Worm (Caenorhabditis elegans): ENCODE measurements around the gene set-6.
"Not testable (repeated sequence)": the region's sequence is repeated elsewhere in the genome, so short reads cannot be mapped to it uniquely, and the experiment has no call there.

set-6 gene

DNA sequence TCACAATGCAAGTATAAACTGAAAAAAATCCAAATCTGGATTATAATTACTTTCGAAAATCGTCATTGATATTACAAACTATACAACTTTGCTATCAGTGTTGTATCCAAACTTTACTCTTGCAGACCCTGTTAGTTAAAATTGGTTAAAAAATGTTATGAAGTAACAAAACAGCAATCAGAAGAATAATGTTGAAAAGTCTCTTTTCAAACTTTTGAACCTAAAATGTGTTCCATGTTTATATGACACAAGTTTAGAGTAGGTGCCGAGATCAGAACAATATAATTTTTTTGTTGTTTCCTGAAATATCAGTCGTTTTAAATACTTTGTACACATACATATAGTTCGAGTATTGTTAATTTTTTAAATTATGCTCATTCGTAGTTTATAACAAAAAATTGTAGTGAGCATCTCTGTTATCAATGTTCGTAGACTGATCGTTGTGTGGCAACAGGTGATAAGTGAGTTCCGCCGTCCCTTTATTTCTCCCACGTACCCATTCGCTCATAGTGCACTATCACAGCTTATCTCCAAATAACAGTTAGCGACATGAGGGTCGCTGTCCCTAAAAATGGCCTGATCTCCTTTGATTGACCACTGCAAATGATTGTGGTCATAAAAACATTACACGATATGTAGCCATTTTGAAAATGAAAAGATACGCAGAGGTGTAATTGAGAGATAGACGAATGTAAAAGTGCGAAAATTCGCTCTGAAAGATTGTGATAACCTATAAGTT is 12.3 kb downstream of the set-6 start:
- TF ChIP-seq W03F9.2 (tag; optimal IDR thresholded peaks at IDR 0.05) = no peak
- no peak for TF ChIP-seq him-1 (tag; optimal IDR thresholded peaks at IDR 0.05)
- TF ChIP-seq dao-5 (tag; optimal IDR thresholded peaks at IDR 0.05) = no peak

DNA sequence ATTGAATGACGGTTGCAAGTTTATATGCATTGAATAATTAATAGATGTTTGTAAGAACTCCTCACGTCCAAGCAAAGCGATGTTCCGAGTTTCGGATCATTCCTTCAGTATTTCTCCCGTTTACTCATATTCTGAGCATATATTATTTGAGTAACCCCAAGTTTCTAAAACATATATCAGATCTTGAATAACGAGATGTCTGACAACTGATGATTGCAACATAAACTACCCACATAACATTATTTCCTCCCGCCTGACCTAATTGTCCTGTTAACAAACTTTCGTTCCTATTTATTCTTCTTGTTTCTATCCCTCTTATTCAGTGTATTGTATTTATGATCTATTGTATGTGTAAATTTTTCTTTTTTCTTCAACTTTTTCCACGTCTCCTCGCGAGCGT is 13.4 kb downstream of the set-6 start, which contains the start of gene C49F5.13:
C49F5.13 (plus strand) TSS at position 301 of the 400 bp plus-strand sequence.
- TF ChIP-seq him-1, dao-5, W03F9.2 (tag; optimal IDR thresholded peaks at IDR 0.05): not testable (repeated sequence)

DNA sequence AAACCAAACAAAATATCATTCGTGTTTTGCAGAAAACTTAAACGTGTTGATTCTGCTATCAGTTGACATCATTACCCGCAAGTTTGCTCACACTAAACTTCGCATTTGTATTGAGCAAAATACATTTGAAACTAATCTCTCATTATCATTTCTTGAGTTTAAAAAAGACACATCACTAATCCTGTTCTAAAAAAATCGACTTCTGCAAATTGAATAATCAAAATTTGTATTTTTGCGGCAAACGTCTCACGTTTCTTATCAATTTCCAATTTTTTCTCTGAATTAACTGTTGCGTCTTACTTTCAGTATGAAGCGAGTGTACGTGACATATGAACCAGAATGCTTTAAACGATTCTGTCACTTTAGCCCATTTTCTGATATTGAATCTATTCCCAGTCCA is 14.6 kb downstream of the set-6 start, which contains the start of gene C49F5.8:
C49F5.8 (plus strand) TSS at position 301 of the 400 bp plus-strand sequence.
- TF ChIP-seq him-1 (tag; optimal IDR thresholded peaks at IDR 0.05) (no peak), W03F9.2 (tag; optimal IDR thresholded peaks at IDR 0.05) (no peak), dao-5 (tag; optimal IDR thresholded peaks at IDR 0.05) (no peak)

DNA sequence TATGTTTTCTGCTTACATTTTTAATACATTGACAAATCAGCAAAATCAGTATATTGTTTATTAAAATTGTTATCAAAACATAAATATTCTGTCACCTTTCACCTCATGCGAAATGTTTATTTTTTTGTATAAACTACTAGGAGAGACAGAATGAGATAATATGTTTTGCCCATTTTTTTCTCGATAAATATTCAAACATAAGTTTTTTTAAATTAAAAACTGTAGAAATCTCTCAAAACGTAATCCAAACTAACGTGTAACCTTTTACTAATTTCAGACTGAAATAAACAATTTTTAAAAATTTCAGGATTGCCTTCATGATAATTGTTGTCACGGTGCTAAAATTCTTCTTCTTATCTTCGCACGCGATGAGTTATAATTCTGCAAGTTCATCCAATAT is 17.2 kb downstream of the set-6 start, which contains the start of gene T08D10.5:
T08D10.5 (plus strand) TSS at position 301 of the 400 bp plus-strand sequence.
- TF ChIP-seq him-1 (tag; optimal IDR thresholded peaks at IDR 0.05) = no peak
- TF ChIP-seq dao-5 (tag; optimal IDR thresholded peaks at IDR 0.05) = no peak
- TF ChIP-seq W03F9.2 (tag; optimal IDR thresholded peaks at IDR 0.05) = no peak

DNA sequence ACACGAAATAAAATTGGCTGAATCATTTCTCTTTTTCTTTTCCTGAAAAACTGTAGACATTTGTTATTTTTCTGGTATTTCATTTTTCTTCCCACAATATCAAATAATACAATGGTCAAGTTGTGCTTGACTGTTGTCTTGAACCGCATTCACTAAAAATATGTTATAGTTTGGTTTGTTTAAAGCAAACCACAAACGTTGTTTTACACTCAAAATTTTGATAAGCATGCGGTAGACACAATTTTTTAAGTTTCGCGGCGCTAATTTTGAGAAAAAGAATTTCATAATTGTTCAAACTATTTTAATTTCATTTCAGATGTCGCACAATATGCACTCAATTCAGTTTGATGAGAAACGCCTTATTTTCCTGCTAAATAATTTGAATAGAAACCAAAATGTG is 19.4 kb downstream of the set-6 start, which contains the start of gene T08D10.3:
T08D10.3 (plus strand) TSS at position 301 of the 400 bp plus-strand sequence.
- TF ChIP-seq W03F9.2 (tag; optimal IDR thresholded peaks at IDR 0.05) = no peak
- TF ChIP-seq dao-5 (tag; optimal IDR thresholded peaks at IDR 0.05) = no peak
- TF ChIP-seq him-1 (tag; optimal IDR thresholded peaks at IDR 0.05) = no peak

DNA sequence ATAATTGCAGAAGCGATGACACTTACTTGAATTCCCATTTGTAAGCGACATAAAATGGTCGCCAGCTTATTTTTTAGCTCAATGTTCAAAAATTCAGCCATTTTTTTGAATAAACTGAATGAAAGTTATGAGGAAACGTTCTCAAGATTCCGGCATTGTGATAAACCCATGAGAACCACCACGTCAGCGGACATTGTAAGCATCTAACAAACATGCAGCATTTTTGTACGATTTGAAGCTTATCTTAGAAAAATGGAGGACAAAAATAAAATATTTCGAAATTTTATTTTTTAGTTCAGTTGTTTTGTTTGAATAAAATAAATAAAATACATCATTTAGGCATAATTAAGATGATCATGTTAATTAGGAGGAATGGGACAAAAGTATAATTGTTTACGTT is 21.2 kb downstream of the set-6 start, which contains the start of gene T08D10.4:
T08D10.4 (minus strand) TSS at position 101 of the 400 bp plus-strand sequence.
- no peak for TF ChIP-seq dao-5 (tag; optimal IDR thresholded peaks at IDR 0.05)
- no peak for TF ChIP-seq W03F9.2 (tag; optimal IDR thresholded peaks at IDR 0.05)
- no peak for TF ChIP-seq him-1 (tag; optimal IDR thresholded peaks at IDR 0.05)

DNA sequence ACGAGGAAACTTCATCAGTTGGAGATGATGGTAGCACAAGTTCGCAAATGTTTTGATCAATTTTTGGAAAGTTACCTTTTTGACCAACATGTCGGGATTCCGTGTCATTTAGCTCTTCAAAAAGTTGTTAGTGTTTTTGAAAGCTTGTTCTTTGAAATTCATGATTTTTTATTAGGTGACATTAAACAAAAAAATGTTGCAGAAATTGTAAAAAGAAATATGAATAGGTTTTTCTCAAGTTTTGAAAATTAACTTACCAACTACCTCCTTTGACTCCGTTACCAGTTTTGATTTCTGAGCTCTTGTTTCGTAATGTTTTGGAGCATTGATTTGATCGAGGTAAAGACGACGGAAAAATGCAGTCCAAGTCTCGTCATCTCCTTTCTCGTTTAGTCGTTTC is 22.4 kb downstream of the set-6 start:
- TF ChIP-seq dao-5 (tag; optimal IDR thresholded peaks at IDR 0.05) (no peak), him-1 (tag; optimal IDR thresholded peaks at IDR 0.05) (no peak), W03F9.2 (tag; optimal IDR thresholded peaks at IDR 0.05) (no peak)

DNA sequence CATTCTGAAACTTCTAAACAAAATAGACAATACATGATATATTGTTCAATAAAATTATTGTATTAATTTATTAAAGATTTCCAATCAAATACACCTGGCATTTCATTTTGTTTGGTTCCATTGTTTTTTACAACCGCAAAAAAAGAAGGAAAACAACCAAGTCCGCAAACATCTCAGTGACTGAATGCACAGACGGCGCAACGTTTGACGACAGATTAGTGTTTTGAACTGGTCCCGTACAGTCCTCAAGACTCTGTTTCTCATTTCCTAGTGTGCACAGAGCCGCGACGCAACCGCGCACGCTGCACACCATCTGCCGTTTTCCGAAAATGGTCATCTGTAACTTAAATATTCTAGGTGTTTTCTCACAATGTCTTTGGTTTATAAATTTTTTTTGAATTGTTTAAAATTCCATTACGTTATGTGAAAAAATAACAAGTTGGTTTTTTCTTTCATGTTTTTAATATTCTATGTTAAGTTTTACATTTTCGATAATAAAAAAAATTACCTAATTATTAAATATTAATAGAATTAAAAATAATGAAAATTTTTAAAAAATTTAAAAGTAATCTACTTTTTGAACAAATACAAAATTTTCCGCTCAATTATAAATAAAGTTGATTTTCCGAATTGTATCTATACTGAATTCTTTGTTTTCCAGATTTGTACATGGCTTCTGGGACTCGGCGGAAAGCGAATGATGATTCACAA is 26.1 kb downstream of the set-6 start, which contains the start of gene lsd-1:
lsd-1 (plus strand) TSS at position 661 of the 711 bp plus-strand sequence.
- no peak for TF ChIP-seq W03F9.2 (tag; optimal IDR thresholded peaks at IDR 0.05)
- no peak for TF ChIP-seq dao-5 (tag; optimal IDR thresholded peaks at IDR 0.05)
- no peak for TF ChIP-seq him-1 (tag; optimal IDR thresholded peaks at IDR 0.05)

DNA sequence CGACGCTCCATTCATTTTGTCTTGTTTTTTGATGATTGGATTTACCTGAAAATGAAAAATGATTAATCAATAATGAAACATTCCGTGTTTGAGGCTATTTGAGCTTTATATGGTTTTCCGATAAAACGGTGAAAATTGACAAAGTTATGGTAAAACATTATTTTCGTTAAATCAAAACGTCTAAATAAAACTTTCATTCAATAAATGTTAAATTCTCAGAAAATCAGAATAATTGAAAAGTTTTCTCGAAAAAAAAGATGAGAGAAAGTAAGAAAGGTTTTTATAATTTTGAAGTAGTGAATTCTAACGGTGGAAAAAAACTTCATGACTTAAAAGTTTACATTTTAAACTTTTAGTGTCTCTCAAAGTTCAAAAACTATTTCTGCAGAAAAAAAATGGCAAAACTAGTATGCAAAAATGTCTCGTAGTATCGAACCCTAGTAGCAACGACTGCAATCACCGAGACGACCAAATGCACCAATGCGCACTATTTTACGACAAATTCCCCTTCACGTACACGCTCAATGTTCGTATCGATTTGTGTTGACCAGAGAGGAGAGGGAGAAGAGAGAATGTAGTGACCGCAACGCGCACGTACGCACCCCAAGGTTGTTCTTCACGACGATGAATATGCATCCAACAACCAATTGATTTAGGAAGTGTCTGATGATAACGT is 27.6 kb downstream of the set-6 start, which contains the start of gene nfya-1:
nfya-1 (minus strand) TSS at position 51 of the 676 bp plus-strand sequence.
- TF ChIP-seq him-1 (tag; optimal IDR thresholded peaks at IDR 0.05) (no peak), dao-5 (tag; optimal IDR thresholded peaks at IDR 0.05) (no peak), W03F9.2 (tag; optimal IDR thresholded peaks at IDR 0.05) (no peak)

DNA sequence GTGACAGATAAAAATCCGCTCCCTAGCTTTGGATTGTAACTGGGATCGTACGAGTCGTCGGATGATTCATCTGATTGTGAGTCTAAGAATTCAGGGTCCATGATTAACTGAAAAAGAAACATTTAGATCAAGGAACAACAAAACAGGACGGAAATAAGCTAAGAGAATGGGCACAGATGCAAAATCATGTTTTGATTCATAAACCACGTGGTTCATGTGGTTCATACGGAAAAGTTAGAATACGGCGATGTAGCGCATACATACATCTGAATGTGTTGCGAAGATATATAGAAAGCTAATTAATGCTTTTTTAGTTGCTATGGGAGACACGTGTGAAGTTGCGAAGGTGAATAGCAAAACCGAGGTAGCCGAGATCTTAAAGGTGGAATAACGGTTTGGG is 32.5 kb downstream of the set-6 start, which contains the start of gene F55G7.3:
F55G7.3 (minus strand) TSS at position 101 of the 400 bp plus-strand sequence.
- TF ChIP-seq him-1 (tag; optimal IDR thresholded peaks at IDR 0.05) (no peak), dao-5 (tag; optimal IDR thresholded peaks at IDR 0.05) (no peak), W03F9.2 (tag; optimal IDR thresholded peaks at IDR 0.05) (no peak)

DNA sequence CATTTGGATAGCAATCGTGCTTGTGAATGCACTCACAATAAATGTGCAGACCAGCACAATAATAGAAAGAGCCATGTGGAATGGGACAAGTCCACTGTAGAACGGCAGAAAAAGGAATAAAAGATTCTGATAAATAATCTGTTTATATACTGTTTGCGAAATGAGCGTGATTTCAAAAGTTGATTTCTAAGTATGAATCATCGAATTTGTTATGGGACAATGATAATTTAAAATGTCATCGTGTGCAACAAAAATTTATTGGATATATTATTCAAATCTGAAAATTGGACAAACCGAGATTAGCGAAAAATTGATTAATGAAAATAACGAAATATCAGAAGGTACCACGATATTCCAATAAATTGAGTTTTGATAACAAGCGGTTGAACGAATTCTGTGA is 35.7 kb downstream of the set-6 start, which contains the start of gene F55G7.5:
F55G7.5 (minus strand) TSS at position 101 of the 400 bp plus-strand sequence.
- no peak for TF ChIP-seq him-1 (tag; optimal IDR thresholded peaks at IDR 0.05)
- no peak for TF ChIP-seq W03F9.2 (tag; optimal IDR thresholded peaks at IDR 0.05)
- TF ChIP-seq dao-5 (tag; optimal IDR thresholded peaks at IDR 0.05) = no peak

DNA sequence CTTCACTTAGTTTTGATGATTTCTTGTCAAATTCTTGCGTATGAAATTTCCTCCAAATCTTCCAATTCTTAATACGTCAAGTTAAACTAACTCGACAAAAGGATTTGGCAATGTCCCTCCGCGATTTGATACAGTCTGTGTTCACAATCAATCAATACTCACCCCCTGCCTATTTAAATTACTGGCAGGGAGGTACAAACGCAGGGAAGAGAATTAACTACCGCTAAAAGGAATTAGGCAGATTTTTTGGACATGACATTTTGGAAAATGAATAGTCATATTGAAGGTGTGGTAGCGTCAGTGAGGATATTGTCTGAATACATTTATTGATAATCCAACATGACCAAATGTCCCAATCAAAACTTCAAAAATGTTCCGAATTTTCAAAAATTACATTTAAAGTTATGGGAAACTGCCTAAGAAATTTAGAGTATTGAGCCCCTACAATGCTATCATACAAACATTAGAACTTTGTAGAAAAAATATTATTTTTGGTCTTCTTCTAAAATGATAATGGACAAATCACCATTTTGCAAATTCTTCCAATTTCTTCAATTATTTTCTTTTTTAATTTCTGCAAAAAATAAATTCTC is 37.0 kb downstream of the set-6 start:
- TF ChIP-seq him-1 (tag; optimal IDR thresholded peaks at IDR 0.05) = peak; percentile 99
- peak; percentile 93 for TF ChIP-seq dao-5 (tag; optimal IDR thresholded peaks at IDR 0.05)
- peak; percentile 97 for TF ChIP-seq W03F9.2 (tag; optimal IDR thresholded peaks at IDR 0.05)

DNA sequence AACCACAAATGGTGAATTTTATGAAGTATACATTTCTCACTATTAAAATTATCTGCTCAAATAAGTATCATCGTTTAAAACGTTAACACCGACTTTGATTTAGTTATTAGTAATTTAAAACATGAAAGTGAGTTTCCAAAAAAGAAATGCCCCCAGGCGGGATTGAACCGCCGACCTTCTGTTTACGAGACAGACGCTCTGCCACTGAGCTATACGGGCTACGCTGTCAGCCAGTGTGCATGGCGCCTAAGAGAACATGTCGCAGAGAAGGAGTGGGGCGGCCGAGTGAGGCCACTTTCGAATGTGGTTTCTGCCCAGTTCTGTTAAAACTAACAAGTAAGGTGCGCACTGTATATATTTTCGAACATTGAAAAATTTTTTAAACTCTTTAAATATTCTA is 39.5 kb downstream of the set-6 start:
- TF ChIP-seq him-1 (tag; optimal IDR thresholded peaks at IDR 0.05) (peak; percentile 37), W03F9.2 (tag; optimal IDR thresholded peaks at IDR 0.05) (peak; percentile 9), dao-5 (tag; optimal IDR thresholded peaks at IDR 0.05) (no peak)
